Worm (Caenorhabditis elegans): ENCODE measurements around the gene C31B8.16.

C31B8.16 gene

ce11 chrV:2929753-2930152 is at the start of gene C31B8.16:
Gene C31B8.16 (plus strand): TSS chrV:2930053.
- TF ChIP-seq ceh-82 (tag; optimal IDR thresholded peaks at IDR 0.05) (no peak), ceh-16 (tag; optimal IDR thresholded peaks at IDR 0.05) (no peak), nhr-67 (tag; optimal IDR thresholded peaks at IDR 0.05) (no peak), lsy-12 (tag; optimal IDR thresholded peaks at IDR 0.05) (no peak), ztf-11 (tag; optimal IDR thresholded peaks at IDR 0.05) (no peak), nhr-11 (tag; optimal IDR thresholded peaks at IDR 0.05) (no peak), nhr-25 (tag; optimal IDR thresholded peaks at IDR 0.05) (no peak), nhr-12 (tag; optimal IDR thresholded peaks at IDR 0.05) (no peak), ceh-28 (tag; optimal IDR thresholded peaks at IDR 0.05) (no peak), nhr-77 (tag; optimal IDR thresholded peaks at IDR 0.05) (no peak), egl-27 (tag; optimal IDR thresholded peaks at IDR 0.05) (no peak), jun-1 (tag; optimal IDR thresholded peaks at IDR 0.05) (no peak), pha-4 (tag; optimal IDR thresholded peaks at IDR 0.05) (no peak), nfya-1 (tag; optimal IDR thresholded peaks at IDR 0.05; ENCODE audit: insufficient read depth) (no peak), sea-2 (GFP tag; optimal IDR thresholded peaks at IDR 0.05) (no peak), pqm-1 (tag; optimal IDR thresholded peaks at IDR 0.05) (no peak), lin-15B (tag; optimal IDR thresholded peaks at IDR 0.05) (no peak), ama-1 (optimal IDR thresholded peaks at IDR 0.05) (no peak), R02D3.7 (tag; optimal IDR thresholded peaks at IDR 0.05) (no peak), ZK546.5 (tag; optimal IDR thresholded peaks at IDR 0.05) (no peak)

ce11 chrV:2880356-2880755 is 49.5 kb upstream of the C31B8.16 start:
- TF ChIP-seq pqm-1 (tag; optimal IDR thresholded peaks at IDR 0.05): peak; percentile 49
- peak; percentile 84 for TF ChIP-seq elt-2 (tag; optimal IDR thresholded peaks at IDR 0.05)
- TF ChIP-seq jun-1 (tag; optimal IDR thresholded peaks at IDR 0.05): peak; percentile 59
- TF ChIP-seq nhr-23 (tag; optimal IDR thresholded peaks at IDR 0.05): no peak

- TF ChIP-seq sea-2 (GFP tag; optimal IDR thresholded peaks at IDR 0.05) (no peak), ztf-11 (tag; optimal IDR thresholded peaks at IDR 0.05) (no peak), elt-2 (tag; optimal IDR thresholded peaks at IDR 0.05) (peak; percentile 57)
Observed at ce11 chrV:2881016-2881415, 48.8 kb upstream of the C31B8.16 start, which contains the start of gene ifc-1. Gene ifc-1 (plus strand): TSS chrV:2881393.

- peak; percentile 40 for TF ChIP-seq elt-2 (tag; optimal IDR thresholded peaks at IDR 0.05)
- peak; percentile 10 for TF ChIP-seq pqm-1 (tag; optimal IDR thresholded peaks at IDR 0.05)
- TF ChIP-seq nfya-1 (tag; optimal IDR thresholded peaks at IDR 0.05; ENCODE audit: insufficient read depth): no peak
- TF ChIP-seq skn-1 (tag; optimal IDR thresholded peaks at IDR 0.05): no peak
- TF ChIP-seq aly-2 (tag; optimal IDR thresholded peaks at IDR 0.05): no peak
- no peak for TF ChIP-seq fkh-10 (GFP tag; optimal IDR thresholded peaks at IDR 0.05)
- no peak for TF ChIP-seq nhr-237 (tag; optimal IDR thresholded peaks at IDR 0.05)
Observed at ce11 chrV:2881565-2881964, 48.3 kb upstream of the C31B8.16 start.

- TF ChIP-seq ceh-16 (tag; optimal IDR thresholded peaks at IDR 0.05): no peak
- TF ChIP-seq pqm-1 (tag; optimal IDR thresholded peaks at IDR 0.05): no peak
- no peak for TF ChIP-seq tbx-2 (tag; optimal IDR thresholded peaks at IDR 0.05)
- TF ChIP-seq ceh-9 (tag; optimal IDR thresholded peaks at IDR 0.05): no peak
Observed at ce11 chrV:2883097-2883496, 46.8 kb upstream of the C31B8.16 start.

- TF ChIP-seq ztf-11 (tag; optimal IDR thresholded peaks at IDR 0.05) (no peak), unc-39 (tag; optimal IDR thresholded peaks at IDR 0.05) (no peak), nhr-237 (tag; optimal IDR thresholded peaks at IDR 0.05) (no peak), egl-5 (tag; optimal IDR thresholded peaks at IDR 0.05) (no peak), elt-2 (tag; optimal IDR thresholded peaks at IDR 0.05) (no peak), lin-15B (tag; optimal IDR thresholded peaks at IDR 0.05) (no peak), elt-3 (tag; optimal IDR thresholded peaks at IDR 0.05) (no peak)
Observed at ce11 chrV:2884411-2884810, 45.4 kb upstream of the C31B8.16 start, which contains the start of gene sre-24. Gene sre-24 (plus strand): TSS chrV:2884711.

- TF ChIP-seq nfya-1 (tag; optimal IDR thresholded peaks at IDR 0.05; ENCODE audit: insufficient read depth): no peak
- TF ChIP-seq ztf-11 (tag; optimal IDR thresholded peaks at IDR 0.05): no peak
- TF ChIP-seq nhr-77 (tag; optimal IDR thresholded peaks at IDR 0.05): no peak
- no peak for TF ChIP-seq ZK546.5 (tag; optimal IDR thresholded peaks at IDR 0.05)
- no peak for TF ChIP-seq ama-1 (optimal IDR thresholded peaks at IDR 0.05)
- no peak for TF ChIP-seq egl-27 (tag; optimal IDR thresholded peaks at IDR 0.05)
- TF ChIP-seq ztf-4 (tag; optimal IDR thresholded peaks at IDR 0.05): no peak
- TF ChIP-seq zag-1 (tag; optimal IDR thresholded peaks at IDR 0.05): no peak
- TF ChIP-seq R02D3.7 (tag; optimal IDR thresholded peaks at IDR 0.05): no peak
- no peak for TF ChIP-seq mdl-1 (tag; optimal IDR thresholded peaks at IDR 0.05)
- no peak for TF ChIP-seq fkh-10 (GFP tag; optimal IDR thresholded peaks at IDR 0.05)
- TF ChIP-seq fkh-2 (tag; optimal IDR thresholded peaks at IDR 0.05): no peak
- TF ChIP-seq hmg-11 (tag; optimal IDR thresholded peaks at IDR 0.05): no peak
- no peak for TF ChIP-seq nhr-11 (tag; optimal IDR thresholded peaks at IDR 0.05)
- TF ChIP-seq mml-1 (tag; optimal IDR thresholded peaks at IDR 0.05): no peak
- no peak for TF ChIP-seq egl-5 (tag; optimal IDR thresholded peaks at IDR 0.05)
- TF ChIP-seq nhr-25 (tag; optimal IDR thresholded peaks at IDR 0.05): no peak
- TF ChIP-seq sea-2 (GFP tag; optimal IDR thresholded peaks at IDR 0.05): no peak
- no peak for TF ChIP-seq aly-2 (tag; optimal IDR thresholded peaks at IDR 0.05)
- TF ChIP-seq jun-1 (tag; optimal IDR thresholded peaks at IDR 0.05): no peak
Observed at ce11 chrV:2888265-2888664, 41.6 kb upstream of the C31B8.16 start.

All from whole organism, L3 larva.